Fruit fly (Drosophila melanogaster) whole organism, embryonic: ENCODE data around the gene CG34258.
A peak's percentile ranks its signal among the peaks of the same experiment; 100 is the strongest.

Experiments
- CG10267 ChIP-seq: fragments of 200-800 bp; sonication (Bioruptor generic); optimal IDR thresholded peaks from 2 replicates; lab custom pipeline; 2018; ENCODE audit warnings: missing biosample characterization, mild to moderate bottlenecking, missing genetic modification characterization, moderate library complexity
- CG11085 ChIP-seq: fragments of 200-800 bp; sonication (Bioruptor generic); IDR thresholded peaks from 2 replicates; pipeline ENCODE4 v1.3.6; 2022; ENCODE audit warnings: missing biosample characterization, missing genetic modification characterization
- CG12104 ChIP-seq: fragments of 200-800 bp; sonication (Bioruptor generic); optimal IDR thresholded peaks from 3 replicates; lab custom pipeline; 2016; ENCODE audit warnings: missing biosample characterization, missing genetic modification characterization
- CG13424 ChIP-seq: fragments of 200-800 bp; sonication (Bioruptor generic); optimal IDR thresholded peaks from 2 replicates; lab custom pipeline; 2019; ENCODE audit warnings: missing biosample characterization, mild to moderate bottlenecking, missing genetic modification characterization, moderate library complexity
- CG15601 ChIP-seq: fragments of 200-800 bp; sonication (Bioruptor generic); optimal IDR thresholded peaks from 3 replicates; lab custom pipeline; 2019; ENCODE audit warnings: missing biosample characterization, mild to moderate bottlenecking, missing genetic modification characterization, moderate library complexity
- CG17186 ChIP-seq: fragments of 200-800 bp; sonication (Bioruptor generic); optimal IDR thresholded peaks from 3 replicates; lab custom pipeline; 2017; ENCODE audit warnings: missing biosample characterization, missing genetic modification reagents, missing genetic modification characterization
- CG17802 ChIP-seq: fragments of 200-800 bp; sonication (Bioruptor generic); optimal IDR thresholded peaks from 2 replicates; lab custom pipeline; 2018; ENCODE audit warnings: missing biosample characterization, mild to moderate bottlenecking, missing genetic modification characterization, moderate library complexity
- CG17912 ChIP-seq: fragments of 200-800 bp; sonication (Bioruptor generic); optimal IDR thresholded peaks from 2 replicates; lab custom pipeline; 2018; ENCODE audit warnings: missing biosample characterization, mild to moderate bottlenecking, missing genetic modification characterization
- CG2116 ChIP-seq: fragments of 200-800 bp; sonication (Bioruptor generic); optimal IDR thresholded peaks from 3 replicates; lab custom pipeline; 2018; ENCODE audit warnings: missing biosample characterization, mild to moderate bottlenecking, missing genetic modification characterization
- CG30020 ChIP-seq: fragments of 200-800 bp; optimal IDR thresholded peaks from 2 replicates; lab custom pipeline; 2019; ENCODE audit warnings: missing biosample characterization, mild to moderate bottlenecking, missing genetic modification characterization, moderate library complexity
- CG33557 ChIP-seq: fragments of 200-800 bp; sonication (Bioruptor generic); optimal IDR thresholded peaks from 2 replicates; lab custom pipeline; 2019; ENCODE audit warnings: missing biosample characterization, mild to moderate bottlenecking, missing genetic modification characterization, moderate library complexity
- CG34376 ChIP-seq: fragments of 200-800 bp; sonication (Bioruptor generic); optimal IDR thresholded peaks from 2 replicates; lab custom pipeline; 2018; ENCODE audit warnings: missing biosample characterization, mild to moderate bottlenecking, missing genetic modification characterization
- CG4328 ChIP-seq: fragments of 200-800 bp; sonication (Bioruptor generic); optimal IDR thresholded peaks from 3 replicates; lab custom pipeline; 2017; ENCODE audit warnings: missing biosample characterization, missing genetic modification reagents, missing genetic modification characterization
- CG5245 ChIP-seq: fragments of 200-800 bp; sonication (Bioruptor generic); optimal IDR thresholded peaks from 3 replicates; lab custom pipeline; 2016; ENCODE audit warnings: missing biosample characterization, missing genetic modification characterization
- CG5953 ChIP-seq: fragments of 200-800 bp; sonication (Bioruptor generic); IDR thresholded peaks from 2 replicates; pipeline ENCODE4 v1.3.6; 2022; ENCODE audit warnings: missing biosample characterization, missing genetic modification characterization
- CG6683 ChIP-seq: fragments of 200-800 bp; sonication (Bioruptor generic); optimal IDR thresholded peaks from 2 replicates; lab custom pipeline; 2017; ENCODE audit warnings: missing biosample characterization, mild to moderate bottlenecking, missing genetic modification characterization, missing genetic modification reagents
- CG6854 ChIP-seq: fragments of 200-800 bp; sonication (Bioruptor generic); optimal IDR thresholded peaks from 3 replicates; lab custom pipeline; 2017; ENCODE audit warnings: missing biosample characterization, mild to moderate bottlenecking, missing genetic modification characterization
- CG9609 ChIP-seq: fragments of 200-800 bp; sonication (Bioruptor generic); optimal IDR thresholded peaks from 3 replicates; lab custom pipeline; 2016; ENCODE audit warnings: missing biosample characterization, missing genetic modification characterization
- CkIIα-i1 ChIP-seq: fragments of 200-800 bp; sonication (Bioruptor generic); IDR thresholded peaks from 2 replicates; pipeline ENCODE4 v1.3.6; 2022; ENCODE audit warnings: missing biosample characterization, missing genetic modification characterization
- Dip2 ChIP-seq: fragments of 200-800 bp; sonication (Bioruptor generic); IDR thresholded peaks from 2 replicates; pipeline ENCODE4 v1.3.6; 2022; ENCODE audit warnings: missing biosample characterization, missing genetic modification characterization
- Gug ChIP-seq: fragments of 200-800 bp; sonication (Bioruptor generic); IDR thresholded peaks from 4 replicates; pipeline ENCODE4 v1.3.6; 2022; ENCODE audit warnings: missing biosample characterization, missing genetic modification characterization
- Lpt ChIP-seq: fragments of >200 bp; optimal IDR thresholded peaks from 2 replicates; lab custom pipeline; 2018; ENCODE audit warnings: missing biosample characterization, missing genetic modification characterization
- Neu2 ChIP-seq: fragments of 200-800 bp; sonication (Bioruptor generic); optimal IDR thresholded peaks from 3 replicates; lab custom pipeline; 2016; ENCODE audit warnings: missing biosample characterization, missing genetic modification characterization, borderline replicate concordance
- PHDP ChIP-seq: fragments of 200-800 bp; sonication (Bioruptor generic); optimal IDR thresholded peaks from 3 replicates; lab custom pipeline; 2018; ENCODE audit warnings: missing biosample characterization, mild to moderate bottlenecking, missing genetic modification characterization, moderate library complexity
- Poxn ChIP-seq: fragments of 200-800 bp; sonication (Bioruptor generic); IDR thresholded peaks from 2 replicates; pipeline ENCODE4 v1.3.6; 2022; ENCODE audit warnings: missing biosample characterization, missing genetic modification characterization
- Rfx ChIP-seq: fragments of 200-800 bp; sonication (Bioruptor generic); IDR thresholded peaks from 2 replicates; pipeline ENCODE4 v1.3.6; 2022; ENCODE audit warnings: missing biosample characterization, missing genetic modification characterization
- Six4 ChIP-seq: fragments of 200-800 bp; sonication (Bioruptor generic); optimal IDR thresholded peaks from 2 replicates; lab custom pipeline; 2016; ENCODE audit warnings: missing biosample characterization, missing genetic modification characterization
- Sry-δ ChIP-seq: fragments of 200-800 bp; sonication (Bioruptor generic); optimal IDR thresholded peaks from 2 replicates; lab custom pipeline; 2016; ENCODE audit warnings: missing biosample characterization, missing genetic modification characterization
- Tbp ChIP-seq: fragments of >200 bp; optimal IDR thresholded peaks from 2 replicates; lab custom pipeline; 2018; ENCODE audit warnings: missing biosample characterization, missing genetic modification characterization
- Xbp1 ChIP-seq: fragments of 200-800 bp; sonication (Bioruptor generic); optimal IDR thresholded peaks from 3 replicates; lab custom pipeline; 2016; ENCODE audit warnings: missing biosample characterization, mild to moderate bottlenecking, missing genetic modification characterization
- ase ChIP-seq: fragments of 200-800 bp; sonication (Bioruptor generic); IDR thresholded peaks from 3 replicates; pipeline ENCODE4 v1.3.6; 2022; ENCODE audit warnings: missing biosample characterization, missing genetic modification characterization
- ash1 ChIP-seq: fragments of 200-800 bp; sonication (Bioruptor generic); optimal IDR thresholded peaks from 2 replicates; lab custom pipeline; 2018; ENCODE audit warnings: missing biosample characterization, mild to moderate bottlenecking, missing genetic modification characterization
- caup ChIP-seq: fragments of 200-800 bp; sonication (Bioruptor generic); optimal IDR thresholded peaks from 3 replicates; lab custom pipeline; 2017; ENCODE audit warnings: missing biosample characterization, mild to moderate bottlenecking, missing genetic modification characterization, moderate library complexity; ENCODE audit not compliant: severe bottlenecking
- chm ChIP-seq: fragments of 200-800 bp; sonication (Bioruptor generic); IDR thresholded peaks from 2 replicates; pipeline ENCODE4 v1.3.6; 2022; ENCODE audit warnings: missing biosample characterization, missing genetic modification characterization
- dan ChIP-seq: fragments of 200-800 bp; sonication (Bioruptor generic); IDR thresholded peaks from 2 replicates; pipeline ENCODE4 v1.3.6; 2022; ENCODE audit warnings: missing biosample characterization, missing genetic modification characterization
- esg ChIP-seq: fragments of 200-800 bp; sonication (Bioruptor generic); conservative IDR thresholded peaks from 2 replicates; pipeline ENCODE4 v1.3.6; 2022; ENCODE audit warnings: missing biosample characterization, missing genetic modification characterization
- fd96Cb ChIP-seq: fragments of 200-800 bp; sonication (Bioruptor generic); optimal IDR thresholded peaks from 2 replicates; lab custom pipeline; 2018; ENCODE audit warnings: missing biosample characterization, mild to moderate bottlenecking, missing genetic modification characterization, moderate library complexity
- gce ChIP-seq: fragments of 200-800 bp; sonication (Bioruptor generic); IDR thresholded peaks from 3 replicates; pipeline ENCODE4 v1.3.6; 2022; ENCODE audit warnings: missing biosample characterization, missing genetic modification characterization
- lmd ChIP-seq: fragments of 200-800 bp; sonication (Bioruptor generic); IDR thresholded peaks from 2 replicates; pipeline ENCODE4 v1.3.6; 2022; ENCODE audit warnings: missing biosample characterization, missing genetic modification characterization
- mld ChIP-seq: fragments of 200-800 bp; sonication (Bioruptor generic); IDR thresholded peaks from 3 replicates; pipeline ENCODE4 v1.3.6; 2022; ENCODE audit warnings: missing biosample characterization, missing genetic modification characterization; ENCODE audit not compliant: partially characterized antibody
- pnt ChIP-seq: fragments of 200-800 bp; sonication (Bioruptor generic); optimal IDR thresholded peaks from 3 replicates; lab custom pipeline; 2016; ENCODE audit warnings: missing biosample characterization, missing genetic modification characterization
- sc ChIP-seq, 3 experiments: fragments of >200 bp in 2 of 3; fragments of 200-800 bp in 1 of 3; sonication (Bioruptor generic) in 1 of 3; optimal IDR thresholded peaks; 2 replicates in 2 of 3; 3 replicates in 1 of 3; lab custom pipeline; 2017; ENCODE audit warnings: mild to moderate bottlenecking in 1 of 3, missing biosample characterization in 1 of 3, missing genetic modification characterization in 1 of 3, missing genetic modification reagents in 1 of 3
- sna ChIP-seq: fragments of 200-800 bp; sonication (Bioruptor generic); IDR thresholded peaks from 2 replicates; pipeline ENCODE4 v1.3.6; 2022; ENCODE audit warnings: missing biosample characterization, missing genetic modification characterization; ENCODE audit not compliant: partially characterized antibody
- sr ChIP-seq: fragments of 200-800 bp; sonication (Bioruptor generic); IDR thresholded peaks from 3 replicates; pipeline ENCODE4 v1.3.6; 2022; ENCODE audit warnings: missing biosample characterization, missing genetic modification characterization
- tio ChIP-seq: fragments of 200-800 bp; sonication (Bioruptor generic); optimal IDR thresholded peaks from 2 replicates; lab custom pipeline; 2017; ENCODE audit warnings: missing biosample characterization, missing genetic modification characterization, inconsistent platforms
- tna ChIP-seq: fragments of 200-800 bp; sonication (Bioruptor generic); IDR thresholded peaks from 2 replicates; pipeline ENCODE4 v1.3.6; 2022; ENCODE audit warnings: missing biosample characterization, missing genetic modification characterization; ENCODE audit not compliant: partially characterized antibody
- wek ChIP-seq: fragments of 200-800 bp; sonication (Bioruptor generic); optimal IDR thresholded peaks from 3 replicates; lab custom pipeline; 2018; ENCODE audit warnings: missing biosample characterization, mild to moderate bottlenecking, missing genetic modification characterization, moderate library complexity
- z ChIP-seq: fragments of 200-800 bp; sonication (Bioruptor generic); IDR thresholded peaks from 3 replicates; pipeline ENCODE4 v1.3.6; 2022; ENCODE audit warnings: missing biosample characterization, missing genetic modification characterization

Gene CG34258

dm6 chr3L:19922833-19923745 is 28.7 kb downstream of the CG34258 start, which contains the start of gene Pfdn6 (continued):
- TF ChIP-seq CG9609 (peak; percentile 90), sr (GFP tag; lab: Robert Waterston, UW) (0 out of 3 replicates have a peak, but pooled peaks have one; percentile 39), mld (GFP tag; lab: Robert Waterston, UW) (0 out of 3 replicates have a peak, but pooled peaks have one; percentile 64), Xbp1 (GFP tag; lab: Kevin White, UChicago) (peak; percentile 84), CG12104 (peak; percentile 72), CG17912 (GFP tag; lab: Kevin White, UChicago) (peak; percentile 7), Sry-δ (peak; percentile 20), caup (GFP tag; lab: Kevin White, UChicago) (peak; percentile 58), z (GFP tag; lab: Robert Waterston, UW) (no peak), esg (GFP tag; lab: Robert Waterston, UW) (peak; percentile 83), Tbp (GFP tag; lab: Kevin White, UChicago) (no peak), sna (GFP tag; lab: Robert Waterston, UW) (peak; percentile 72), CG17186 (GFP tag; lab: Kevin White, UChicago) (peak; percentile 60), ash1 (GFP tag; lab: Kevin White, UChicago) (no peak), CG34376 (GFP tag; lab: Kevin White, UChicago) (peak; percentile 56), CkIIα-i1 (no peak), CG30020 (tag; lab: Kevin White, UChicago) (peak; percentile 65), gce (GFP tag; lab: Robert Waterston, UW) (no peak), ase (GFP tag; lab: Robert Waterston, UW) (peak; percentile 69), CG17802 (tag; lab: Kevin White, UChicago) (peak; percentile 68), CG2116 (GFP tag; lab: Kevin White, UChicago) (peak; percentile 61), CG6683 (GFP tag; lab: Kevin White, UChicago) (no peak), Gug (GFP tag; lab: Robert Waterston, UW) (no peak), Six4 (peak; percentile 55), dan (GFP tag; lab: Robert Waterston, UW) (no peak), sc (optimal IDR thresholded peaks at IDR 0.05; lab: Kevin White, UChicago) (no peak), sc (GFP tag; optimal IDR thresholded peaks at IDR 0.05; lab: Kevin White, UChicago) (no peak), CG13424 (tag; lab: Kevin White, UChicago) (peak; percentile 94), Lpt (GFP tag; lab: Kevin White, UChicago) (no peak), chm (GFP tag; lab: Robert Waterston, UW) (no peak), pnt (peak; percentile 44), wek (GFP tag; lab: Kevin White, UChicago) (no peak), fd96Cb (tag; lab: Kevin White, UChicago) (peak; percentile 67), PHDP (peak; percentile 85), Poxn (GFP tag; lab: Robert Waterston, UW) (no peak), CG11085 (GFP tag; lab: Robert Waterston, UW) (0 out of 2 replicates have a peak, but pooled peaks have one; percentile 15), Neu2 (GFP tag; lab: Kevin White, UChicago) (no peak), lmd (peak; percentile 90), CG5245 (peak; percentile 28), CG33557 (GFP tag; lab: Kevin White, UChicago) (peak; percentile 24), Rfx (peak; percentile 80), CG4328 (GFP tag; lab: Kevin White, UChicago) (peak; percentile 34), Dip2 (GFP tag; lab: Robert Waterston, UW) (peak; percentile 22; the same call in 1 of the 2 replicates), CG5953 (GFP tag; lab: Robert Waterston, UW) (peak; percentile 49; the same call in 1 of the 2 replicates), CG15601 (tag; lab: Kevin White, UChicago) (peak; percentile 53), CG10267 (peak; percentile 99), tna (GFP tag; lab: Robert Waterston, UW) (peak; percentile 70), CG6854 (no peak), tio (GFP tag; lab: Kevin White, UChicago) (no peak)
